Fruit fly (Drosophila melanogaster) whole organism, embryonic: ENCODE data around the gene Srr.

Experiments
- Antp ChIP-seq: fragments of 200-800 bp; sonication (Bioruptor generic); optimal IDR thresholded peaks from 3 replicates; lab custom pipeline; 2016; ENCODE audit warnings: missing biosample characterization, missing genetic modification characterization
- Blimp-1 ChIP-seq: fragments of 200-800 bp; sonication (Bioruptor generic); optimal IDR thresholded peaks from 3 replicates; lab custom pipeline; 2018; ENCODE audit warnings: missing biosample characterization, missing genetic modification characterization, mild to moderate bottlenecking, moderate library complexity, missing genetic modification reagents
- CG10274 ChIP-seq: fragments of 200-800 bp; sonication (Bioruptor generic); optimal IDR thresholded peaks from 3 replicates; lab custom pipeline; 2017; ENCODE audit warnings: missing biosample characterization, mild to moderate bottlenecking, missing genetic modification characterization
- CG10462 ChIP-seq: fragments of 200-800 bp; sonication (Bioruptor generic); optimal IDR thresholded peaks from 2 replicates; lab custom pipeline; 2016; ENCODE audit warnings: missing biosample characterization, missing genetic modification characterization
- CG12299 ChIP-seq: fragments of 200-800 bp; sonication (Bioruptor generic); optimal IDR thresholded peaks from 2 replicates; lab custom pipeline; 2018; ENCODE audit warnings: missing biosample characterization, mild to moderate bottlenecking, missing genetic modification characterization
- CG13624 ChIP-seq: fragments of 200-800 bp; sonication (Bioruptor generic); optimal IDR thresholded peaks from 2 replicates; lab custom pipeline; 2016; ENCODE audit warnings: missing biosample characterization, missing genetic modification characterization
- CG14014 ChIP-seq: fragments of 200-800 bp; sonication (Bioruptor generic); IDR thresholded peaks from 2 replicates; pipeline ENCODE4 v1.3.6; 2022; ENCODE audit warnings: missing biosample characterization, missing genetic modification characterization
- CG17359 ChIP-seq: fragments of 200-800 bp; sonication (Bioruptor generic); optimal IDR thresholded peaks from 3 replicates; lab custom pipeline; 2018; ENCODE audit warnings: missing biosample characterization, mild to moderate bottlenecking, missing genetic modification characterization, moderate library complexity
- CG2202 ChIP-seq: fragments of 200-800 bp; sonication (Bioruptor generic); optimal IDR thresholded peaks from 2 replicates; lab custom pipeline; 2018; ENCODE audit warnings: missing biosample characterization, mild to moderate bottlenecking, missing genetic modification characterization
- CG30020 ChIP-seq: fragments of 200-800 bp; optimal IDR thresholded peaks from 2 replicates; lab custom pipeline; 2019; ENCODE audit warnings: missing biosample characterization, mild to moderate bottlenecking, missing genetic modification characterization, moderate library complexity
- CG30431 ChIP-seq: fragments of 200-800 bp; sonication (Bioruptor generic); optimal IDR thresholded peaks from 2 replicates; lab custom pipeline; 2017; ENCODE audit warnings: missing biosample characterization, missing genetic modification characterization
- CG3065 ChIP-seq: fragments of 200-800 bp; sonication (Bioruptor generic); optimal IDR thresholded peaks from 2 replicates; lab custom pipeline; 2016; ENCODE audit warnings: missing biosample characterization, missing genetic modification characterization
- CG42726 ChIP-seq: fragments of 200-800 bp; sonication (Bioruptor generic); IDR thresholded peaks from 2 replicates; pipeline ENCODE4 v1.3.6; 2022; ENCODE audit warnings: missing biosample characterization, missing genetic modification characterization; ENCODE audit not compliant: partially characterized antibody
- CG6854 ChIP-seq: fragments of 200-800 bp; sonication (Bioruptor generic); optimal IDR thresholded peaks from 3 replicates; lab custom pipeline; 2017; ENCODE audit warnings: missing biosample characterization, mild to moderate bottlenecking, missing genetic modification characterization
- CG8944 ChIP-seq: fragments of 200-800 bp; sonication (Bioruptor generic); optimal IDR thresholded peaks from 3 replicates; lab custom pipeline; 2016; ENCODE audit warnings: missing biosample characterization, missing genetic modification characterization
- CHES-1-like ChIP-seq: fragments of 200-800 bp; sonication (Bioruptor generic); optimal IDR thresholded peaks from 2 replicates; lab custom pipeline; 2016; ENCODE audit warnings: missing biosample characterization, missing genetic modification characterization
- Chrac-16 ChIP-seq: fragments of 200-800 bp; sonication (Bioruptor generic); optimal IDR thresholded peaks from 3 replicates; lab custom pipeline; 2016; ENCODE audit warnings: missing biosample characterization, missing genetic modification characterization
- Dad ChIP-seq: fragments of 200-800 bp; sonication (Bioruptor generic); optimal IDR thresholded peaks from 3 replicates; lab custom pipeline; 2016; ENCODE audit warnings: missing biosample characterization, missing genetic modification characterization
- Dref ChIP-seq: fragments of 200-800 bp; sonication (Bioruptor generic); IDR thresholded peaks from 2 replicates; pipeline ENCODE4 v1.3.6; 2022; ENCODE audit warnings: missing biosample characterization, missing genetic modification characterization
- HLH54F ChIP-seq: fragments of 200-800 bp; sonication (Bioruptor generic); optimal IDR thresholded peaks from 3 replicates; lab custom pipeline; 2016; ENCODE audit warnings: missing biosample characterization, missing genetic modification characterization
- HLHmδ ChIP-seq: fragments of 200-800 bp; sonication (Bioruptor generic); optimal IDR thresholded peaks from 2 replicates; lab custom pipeline; 2018; ENCODE audit warnings: missing biosample characterization, mild to moderate bottlenecking, missing genetic modification characterization, moderate library complexity
- Hr3 ChIP-seq: fragments of 200-800 bp; sonication (Bioruptor generic); optimal IDR thresholded peaks from 3 replicates; lab custom pipeline; 2016; ENCODE audit warnings: missing biosample characterization, missing genetic modification characterization
- Hr39 ChIP-seq: fragments of >200 bp; optimal IDR thresholded peaks from 2 replicates; lab custom pipeline; 2017
- Max ChIP-seq: fragments of 200-800 bp; sonication (Bioruptor generic); optimal IDR thresholded peaks from 2 replicates; lab custom pipeline; 2016; ENCODE audit warnings: missing biosample characterization, mild to moderate bottlenecking, missing genetic modification characterization
- NC2β ChIP-seq: fragments of 200-800 bp; sonication (Bioruptor generic); optimal IDR thresholded peaks from 2 replicates; lab custom pipeline; 2016; ENCODE audit warnings: missing biosample characterization, missing genetic modification characterization
- NFAT ChIP-seq: fragments of 200-800 bp; sonication (Bioruptor generic); IDR thresholded peaks from 2 replicates; pipeline ENCODE4 v1.3.6; 2022; ENCODE audit warnings: missing biosample characterization, missing genetic modification characterization
- Ravus ChIP-seq: fragments of 200-800 bp; sonication (Bioruptor generic); IDR thresholded peaks from 2 replicates; pipeline ENCODE4 v1.3.6; 2022; ENCODE audit warnings: missing biosample characterization, missing genetic modification characterization
- Sin3A ChIP-seq: fragments of >200 bp; optimal IDR thresholded peaks from 2 replicates; lab custom pipeline; 2018
- Sox100B ChIP-seq: fragments of 200-800 bp; sonication (Bioruptor generic); optimal IDR thresholded peaks from 3 replicates; lab custom pipeline; 2018; ENCODE audit warnings: missing biosample characterization, mild to moderate bottlenecking, missing genetic modification characterization
- Sry-β ChIP-seq: fragments of 200-800 bp; sonication (Bioruptor generic); optimal IDR thresholded peaks from 2 replicates; lab custom pipeline; 2018; ENCODE audit warnings: missing biosample characterization, mild to moderate bottlenecking, missing genetic modification characterization, moderate library complexity
- al ChIP-seq: fragments of 200-800 bp; sonication (Bioruptor generic); IDR thresholded peaks from 2 replicates; pipeline ENCODE4 v1.3.6; 2022; ENCODE audit warnings: missing biosample characterization, missing genetic modification characterization
- cato ChIP-seq: fragments of 200-800 bp; sonication (Bioruptor generic); optimal IDR thresholded peaks from 2 replicates; lab custom pipeline; 2016; ENCODE audit warnings: missing biosample characterization, missing genetic modification characterization, borderline replicate concordance
- ewg ChIP-seq: fragments of 200-800 bp; sonication (Bioruptor generic); optimal IDR thresholded peaks from 3 replicates; lab custom pipeline; 2017; ENCODE audit warnings: mild to moderate bottlenecking, missing biosample characterization, missing genetic modification reagents, missing genetic modification characterization
- fd3F ChIP-seq: fragments of 200-800 bp; sonication (Bioruptor generic); optimal IDR thresholded peaks from 2 replicates; lab custom pipeline; 2018; ENCODE audit warnings: missing biosample characterization, mild to moderate bottlenecking, missing genetic modification characterization, moderate library complexity
- fru ChIP-seq: fragments of >200 bp; optimal IDR thresholded peaks from 2 replicates; lab custom pipeline; 2017
- gem ChIP-seq: fragments of 200-800 bp; sonication (Bioruptor generic); optimal IDR thresholded peaks from 2 replicates; lab custom pipeline; 2019; ENCODE audit warnings: missing biosample characterization, mild to moderate bottlenecking, missing genetic modification characterization, moderate library complexity
- jumu ChIP-seq: fragments of 200-800 bp; sonication (Bioruptor generic); optimal IDR thresholded peaks from 3 replicates; lab custom pipeline; 2016; ENCODE audit warnings: missing biosample characterization, missing genetic modification characterization
- maf-S ChIP-seq: fragments of 200-800 bp; sonication (Bioruptor generic); optimal IDR thresholded peaks from 2 replicates; lab custom pipeline; 2016; ENCODE audit warnings: missing biosample characterization, missing genetic modification characterization
- mld ChIP-seq: fragments of 200-800 bp; sonication (Bioruptor generic); IDR thresholded peaks from 3 replicates; pipeline ENCODE4 v1.3.6; 2022; ENCODE audit warnings: missing biosample characterization, missing genetic modification characterization; ENCODE audit not compliant: partially characterized antibody
- nau ChIP-seq: fragments of 200-800 bp; sonication (Bioruptor generic); optimal IDR thresholded peaks from 3 replicates; lab custom pipeline; 2017; ENCODE audit warnings: missing biosample characterization, mild to moderate bottlenecking, missing genetic modification characterization, missing genetic modification reagents
- pzg ChIP-seq: fragments of 200-800 bp; sonication (Bioruptor generic); optimal IDR thresholded peaks from 3 replicates; lab custom pipeline; 2018; ENCODE audit warnings: missing biosample characterization, mild to moderate bottlenecking, missing genetic modification characterization, moderate library complexity
- ro ChIP-seq: fragments of 200-800 bp; sonication (Bioruptor generic); IDR thresholded peaks from 2 replicates; pipeline ENCODE4 v1.3.6; 2022; ENCODE audit warnings: missing biosample characterization, missing genetic modification characterization
- sc ChIP-seq, 3 experiments: fragments of >200 bp in 2 of 3; fragments of 200-800 bp in 1 of 3; sonication (Bioruptor generic) in 1 of 3; optimal IDR thresholded peaks; 2 replicates in 2 of 3; 3 replicates in 1 of 3; lab custom pipeline; 2017; ENCODE audit warnings: mild to moderate bottlenecking in 1 of 3, missing biosample characterization in 1 of 3, missing genetic modification characterization in 1 of 3, missing genetic modification reagents in 1 of 3
- sisA ChIP-seq: fragments of 200-800 bp; sonication (Bioruptor generic); IDR thresholded peaks from 2 replicates; pipeline ENCODE4 v1.3.6; 2022; ENCODE audit warnings: missing biosample characterization, missing genetic modification characterization
- slou ChIP-seq: fragments of 200-800 bp; sonication (Bioruptor generic); optimal IDR thresholded peaks from 3 replicates; lab custom pipeline; 2016; ENCODE audit warnings: missing biosample characterization, missing genetic modification characterization
- tio ChIP-seq: fragments of 200-800 bp; sonication (Bioruptor generic); optimal IDR thresholded peaks from 2 replicates; lab custom pipeline; 2017; ENCODE audit warnings: missing biosample characterization, missing genetic modification characterization, inconsistent platforms
- trh ChIP-seq: fragments of 200-800 bp; sonication (Bioruptor generic); optimal IDR thresholded peaks from 2 replicates; lab custom pipeline; 2016; ENCODE audit warnings: missing biosample characterization, missing genetic modification characterization

Gene Srr

dm6 chr3R:9340425-9341188, 24.6 kb upstream of the Srr start (continued):
- TF ChIP-seq CG12299 (tag; lab: Kevin White, UChicago) (peak; percentile 77), CG10462 (GFP tag; lab: Kevin White, UChicago) (peak; percentile 72), Blimp-1 (GFP tag; lab: Kevin White, UChicago) (peak; percentile 83), al (GFP tag; lab: Robert Waterston, UW) (peak; percentile 83), sisA (GFP tag; lab: Robert Waterston, UW) (peak; percentile 77), Chrac-16 (GFP tag; lab: Kevin White, UChicago) (peak; percentile 87), Sin3A (lab: Kevin White, UChicago) (no peak), Sox100B (GFP tag; lab: Kevin White, UChicago) (peak; percentile 94), CG6854 (peak; percentile 90), Max (GFP tag; lab: Kevin White, UChicago) (peak; percentile 83), jumu (GFP tag; lab: Kevin White, UChicago) (peak; percentile 54), CG3065 (GFP tag; lab: Kevin White, UChicago) (peak; percentile 71), nau (GFP tag; lab: Kevin White, UChicago) (peak; percentile 80), cato (peak; percentile 64), Hr3 (GFP tag; lab: Kevin White, UChicago) (peak; percentile 85), CG42726 (GFP tag; lab: Robert Waterston, UW) (no peak), sc (optimal IDR thresholded peaks at IDR 0.05; lab: Kevin White, UChicago) (no peak), sc (GFP tag; optimal IDR thresholded peaks at IDR 0.05; lab: Kevin White, UChicago) (peak; percentile 86), gem (tag; lab: Kevin White, UChicago) (peak; percentile 95), ewg (GFP tag; lab: Kevin White, UChicago) (peak; percentile 83), CG14014 (GFP tag; lab: Robert Waterston, UW) (peak; percentile 84), Antp (GFP tag; lab: Kevin White, UChicago) (peak; percentile 74), CG30020 (peak; percentile 72), CG30431 (peak; percentile 80), pzg (GFP tag; lab: Kevin White, UChicago) (peak; percentile 13), CG8944 (peak; percentile 61), CG13624 (GFP tag; lab: Kevin White, UChicago) (peak; percentile 75), Hr39 (lab: Kevin White, UChicago) (no peak), tio (peak; percentile 90)
- TF ChIP-seq, all 482 proteins: peak for 378

dm6 chr3R:9341189-9342012, 23.8 kb upstream of the Srr start:
- TF ChIP-seq HLHmδ (GFP tag; lab: Kevin White, UChicago) (peak; percentile 94), ro (GFP tag; lab: Robert Waterston, UW) (no peak), Dref (GFP tag; lab: Robert Waterston, UW) (no peak), maf-S (no peak), slou (peak; percentile 44), HLH54F (GFP tag; lab: Kevin White, UChicago) (peak; percentile 41), CG2202 (peak; percentile 62), fru (lab: Kevin White, UChicago) (no peak), CG17359 (peak; percentile 72), Dad (GFP tag; lab: Kevin White, UChicago) (peak; percentile 51), NFAT (GFP tag; lab: Robert Waterston, UW) (peak; percentile 80), NC2β (GFP tag; lab: Kevin White, UChicago) (no peak), Sry-β (GFP tag; lab: Kevin White, UChicago) (peak; percentile 25), mld (peak; percentile 40; the same call in 1 of the 3 replicates), trh (GFP tag; lab: Kevin White, UChicago) (peak; percentile 0), cato (peak; percentile 23), pzg (GFP tag; lab: Kevin White, UChicago) (peak; percentile 27), fd3F (GFP tag; lab: Kevin White, UChicago) (peak; percentile 55), CG10274 (no peak), jumu (GFP tag; lab: Kevin White, UChicago) (peak; percentile 57), Ravus (GFP tag; lab: Robert Waterston, UW) (no peak), Hr3 (GFP tag; lab: Kevin White, UChicago) (peak; percentile 63), CHES-1-like (GFP tag; lab: Kevin White, UChicago) (peak; percentile 35)
